Worm (Caenorhabditis elegans) whole organism, late embryonic: ENCODE measurements around the gene kin-34.
A peak's percentile ranks its signal among the peaks of the same experiment; 100 is the strongest.
"Not testable (repeated sequence)": the region's sequence is repeated elsewhere in the genome, so short reads cannot be mapped to it uniquely, and the experiment has no call there.

Source experiments
- C38D4.7 ChIP-seq: fragments of 200-800 bp; sonication (Bioruptor generic); optimal IDR thresholded peaks from 2 replicates; lab custom pipeline; 2018; ENCODE audit warnings: mild to moderate bottlenecking, missing genetic modification characterization, moderate library complexity, missing compliant biosample characterization
- F13H6.1 ChIP-seq: sonication (generic microtip); optimal IDR thresholded peaks from 2 replicates; lab custom pipeline; 2016; ENCODE audit warnings: missing genetic modification characterization, missing compliant biosample characterization
- K02D7.2 ChIP-seq: sonication (generic microtip); optimal IDR thresholded peaks from 2 replicates; lab custom pipeline; 2017; ENCODE audit warnings: mild to moderate bottlenecking, missing genetic modification characterization, missing compliant biosample characterization
- Y22D7AL.16 ChIP-seq: sonication (generic microtip); optimal IDR thresholded peaks from 2 replicates; lab custom pipeline; 2016; ENCODE audit warnings: missing genetic modification characterization, missing compliant biosample characterization
- ceh-19 ChIP-seq: fragments of 200-800 bp; sonication (Bioruptor generic); optimal IDR thresholded peaks from 2 replicates; lab custom pipeline; 2018; ENCODE audit warnings: mild to moderate bottlenecking, missing genetic modification characterization, missing compliant biosample characterization
- ceh-2 ChIP-seq: sonication (generic microtip); optimal IDR thresholded peaks from 2 replicates; lab custom pipeline; 2016; ENCODE audit warnings: missing genotype, missing genetic modification characterization, missing compliant biosample characterization
- ceh-24 ChIP-seq: sonication (generic microtip); optimal IDR thresholded peaks from 2 replicates; lab custom pipeline; 2016; ENCODE audit warnings: mild to moderate bottlenecking, missing genetic modification characterization, missing compliant biosample characterization
- ceh-31 ChIP-seq: sonication (generic microtip); optimal IDR thresholded peaks from 2 replicates; lab custom pipeline; 2016; ENCODE audit warnings: missing genetic modification characterization, missing compliant biosample characterization
- ceh-45 ChIP-seq: fragments of 200-800 bp; sonication (Bioruptor generic); IDR thresholded peaks from 2 replicates; pipeline ENCODE4 v1.3.6; 2022; ENCODE audit warnings: missing genetic modification reagents, missing genetic modification characterization, missing compliant biosample characterization
- ceh-48 ChIP-seq: sonication (generic microtip); optimal IDR thresholded peaks from 2 replicates; lab custom pipeline; 2016; ENCODE audit warnings: missing genetic modification characterization, inconsistent platforms, missing compliant biosample characterization
- che-1 ChIP-seq: sonication (generic microtip); optimal IDR thresholded peaks from 2 replicates; lab custom pipeline; 2016; ENCODE audit warnings: mild to moderate bottlenecking, missing genetic modification characterization, missing compliant biosample characterization
- elt-2 ChIP-seq: sonication (generic microtip); optimal IDR thresholded peaks from 2 replicates; lab custom pipeline; 2016; ENCODE audit warnings: missing genetic modification reagents, missing genetic modification characterization, missing compliant biosample characterization
- eyg-1 ChIP-seq: sonication (generic microtip); optimal IDR thresholded peaks from 2 replicates; lab custom pipeline; 2016; ENCODE audit warnings: missing genotype, missing genetic modification characterization, missing compliant biosample characterization
- fax-1 ChIP-seq: sonication (generic microtip); optimal IDR thresholded peaks from 2 replicates; lab custom pipeline; 2016; ENCODE audit warnings: missing genotype, missing genetic modification characterization, missing compliant biosample characterization
- fkh-10 ChIP-seq: fragments of 150-350 bp; optimal IDR thresholded peaks from 2 replicates; lab custom pipeline; 2014; ENCODE audit warnings: missing biosample characterization, missing genetic modification reagents, missing genetic modification characterization
- fkh-6 ChIP-seq: sonication (generic microtip); optimal IDR thresholded peaks from 2 replicates; lab custom pipeline; 2016; ENCODE audit warnings: missing genetic modification characterization, missing compliant biosample characterization
- gmeb-2 ChIP-seq: sonication (generic microtip); optimal IDR thresholded peaks from 2 replicates; lab custom pipeline; 2016; ENCODE audit warnings: missing genetic modification characterization, inconsistent platforms, missing compliant biosample characterization
- hlh-15 ChIP-seq: sonication (generic microtip); optimal IDR thresholded peaks from 2 replicates; lab custom pipeline; 2016; ENCODE audit warnings: missing genetic modification characterization, missing compliant biosample characterization
- hlh-30 ChIP-seq: sonication (generic microtip); optimal IDR thresholded peaks from 2 replicates; lab custom pipeline; 2017; ENCODE audit warnings: antibody characterized with exemption, missing genetic modification characterization, missing compliant biosample characterization; ENCODE audit not compliant: insufficient read depth
- lim-6 ChIP-seq: sonication (generic microtip); optimal IDR thresholded peaks from 2 replicates; lab custom pipeline; 2016; ENCODE audit warnings: missing genetic modification characterization, missing compliant biosample characterization
- mec-3 ChIP-seq: sonication (generic microtip); optimal IDR thresholded peaks from 2 replicates; lab custom pipeline; 2016; ENCODE audit warnings: borderline replicate concordance, missing genetic modification characterization, missing compliant biosample characterization
- nfya-1 ChIP-seq: sonication (generic microtip); optimal IDR thresholded peaks from 2 replicates; lab custom pipeline; 2017; ENCODE audit warnings: missing genetic modification characterization, mild to moderate bottlenecking, missing compliant biosample characterization, antibody characterized with exemption, moderate library complexity
- nhr-11 ChIP-seq: fragments of 150-350 bp; optimal IDR thresholded peaks from 2 replicates; lab custom pipeline; 2014; ENCODE audit warnings: missing biosample characterization, missing genetic modification characterization
- npax-4 ChIP-seq: sonication (generic microtip); optimal IDR thresholded peaks from 2 replicates; lab custom pipeline; 2016; ENCODE audit warnings: missing genetic modification characterization, missing compliant biosample characterization
- odd-2 ChIP-seq: sonication (generic microtip); optimal IDR thresholded peaks from 2 replicates; lab custom pipeline; 2017; ENCODE audit warnings: antibody characterized with exemption, mild to moderate bottlenecking, missing genetic modification characterization, missing compliant biosample characterization
- pag-3 ChIP-seq: sonication (generic microtip); optimal IDR thresholded peaks from 2 replicates; lab custom pipeline; 2016; ENCODE audit warnings: missing compliant biosample characterization, missing genetic modification characterization, borderline replicate concordance
- pat-9 ChIP-seq: fragments of 200-800 bp; sonication (Bioruptor generic); optimal IDR thresholded peaks from 2 replicates; lab custom pipeline; 2018; ENCODE audit warnings: mild to moderate bottlenecking, missing genetic modification characterization, moderate library complexity, missing compliant biosample characterization
- pha-2 ChIP-seq: sonication (generic microtip); optimal IDR thresholded peaks from 2 replicates; lab custom pipeline; 2017; ENCODE audit warnings: mild to moderate bottlenecking, missing genetic modification characterization, missing compliant biosample characterization
- pqm-1 ChIP-seq: sonication (generic microtip); optimal IDR thresholded peaks from 2 replicates; lab custom pipeline; 2016; ENCODE audit warnings: missing genetic modification characterization, missing compliant biosample characterization
- rnt-1 ChIP-seq: sonication (generic microtip); optimal IDR thresholded peaks from 2 replicates; lab custom pipeline; 2016; ENCODE audit warnings: missing genetic modification characterization, missing compliant biosample characterization
- sdc-2 ChIP-seq: sonication (generic microtip); optimal IDR thresholded peaks from 2 replicates; lab custom pipeline; 2016; ENCODE audit warnings: missing genotype, missing genetic modification characterization, missing compliant biosample characterization
- sox-2 ChIP-seq: fragments of 200-800 bp; sonication (Bioruptor generic); IDR thresholded peaks from 2 replicates; pipeline ENCODE4 v1.3.6; 2022; ENCODE audit warnings: missing genetic modification reagents, missing genetic modification characterization, missing compliant biosample characterization
- ttx-3 ChIP-seq: sonication (generic microtip); optimal IDR thresholded peaks from 2 replicates; lab custom pipeline; 2016; ENCODE audit warnings: missing genetic modification reagents, missing genetic modification characterization, missing compliant biosample characterization
- unc-3 ChIP-seq, 2 experiments: fragments of 200-800 bp in 1 of 2; sonication (Bioruptor generic) in 1 of 2; sonication (generic microtip) in 1 of 2; conservative IDR thresholded peaks in 1 of 2; optimal IDR thresholded peaks in 1 of 2; 2 replicates each; pipeline versions ENCODE4 v1.3.6 to Lab custom; 2016 to 2022; ENCODE audit warnings: missing compliant biosample characterization in 2 of 2, missing genetic modification characterization in 2 of 2, missing genetic modification reagents in 1 of 2
- unc-86 ChIP-seq: sonication (generic microtip); optimal IDR thresholded peaks from 2 replicates; lab custom pipeline; 2016; ENCODE audit warnings: missing genetic modification characterization, missing compliant biosample characterization
- zip-5 ChIP-seq: sonication (generic microtip); optimal IDR thresholded peaks from 2 replicates; lab custom pipeline; 2016; ENCODE audit warnings: missing genetic modification characterization, missing compliant biosample characterization
- ztf-16 ChIP-seq: sonication (generic microtip); optimal IDR thresholded peaks from 2 replicates; lab custom pipeline; 2017; ENCODE audit warnings: missing genetic modification characterization, missing compliant biosample characterization

kin-34 gene

ce11 chrV:272837-273236 lies 26.8 kb upstream of the kin-34 start, which contains the start of gene nlp-70:
Gene nlp-70, minus strand, starts transcription at chrV:272937.
- TF ChIP-seq odd-2: no peak
- no peak for TF ChIP-seq rnt-1 (tag; lab: Kevin White, UChicago)
- no peak for TF ChIP-seq eyg-1 (tag; lab: Kevin White, UChicago)
- TF ChIP-seq mec-3 (tag; lab: Kevin White, UChicago): no peak
- no peak for TF ChIP-seq F13H6.1 (tag; lab: Kevin White, UChicago)
- TF ChIP-seq ceh-19: no peak
- no peak for TF ChIP-seq hlh-15 (tag; lab: Kevin White, UChicago)
- no peak for TF ChIP-seq elt-2 (tag; lab: Kevin White, UChicago)
- TF ChIP-seq C38D4.7 (GFP tag; lab: Kevin White, UChicago): no peak
- TF ChIP-seq hlh-30 (tag; lab: Kevin White, UChicago): no peak

DNA sequence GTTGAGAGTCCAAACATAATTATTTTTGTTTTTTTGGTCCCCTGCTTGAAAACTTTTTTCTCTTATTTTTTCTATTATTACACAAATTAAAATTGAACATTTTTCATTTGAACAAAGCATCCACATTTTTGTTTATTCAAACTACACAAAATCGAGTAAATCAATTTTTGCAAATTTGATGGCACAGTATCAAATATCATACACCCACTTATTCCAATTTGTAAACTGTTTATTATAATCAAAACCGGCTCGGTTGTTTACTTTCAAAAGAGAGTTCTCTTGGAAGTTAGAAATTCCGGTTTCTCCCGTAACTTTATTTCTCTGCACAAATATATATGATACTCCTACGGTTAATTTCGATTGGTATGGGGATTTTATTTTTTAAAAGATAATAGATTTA lies 22.0 kb upstream of the kin-34 start, which contains the start of gene lgc-26:
TSS of gene lgc-26 (plus strand) at position 301 of the 400 bp plus-strand sequence.
- no peak for TF ChIP-seq fkh-10 (GFP tag; lab: Kevin White, UChicago)
- TF ChIP-seq gmeb-2: no peak
- no peak for TF ChIP-seq ceh-45 (GFP tag; lab: Robert Waterston, UW)
- TF ChIP-seq nfya-1 (tag; lab: Kevin White, UChicago): no peak
- TF ChIP-seq mec-3 (tag; lab: Kevin White, UChicago): no peak
- TF ChIP-seq ceh-2 (tag; lab: Kevin White, UChicago): no peak
- no peak for TF ChIP-seq pag-3 (tag; lab: Kevin White, UChicago)
- TF ChIP-seq ceh-19: no peak
- no peak for TF ChIP-seq pha-2 (tag; lab: Kevin White, UChicago)
- no peak for TF ChIP-seq ceh-48
- TF ChIP-seq sdc-2 (tag; lab: Kevin White, UChicago): no peak
- TF ChIP-seq fax-1 (tag; lab: Kevin White, UChicago): no peak
- TF ChIP-seq pqm-1 (tag; lab: Kevin White, UChicago): no peak
- TF ChIP-seq che-1: no peak
- TF ChIP-seq sox-2 (GFP tag; lab: Robert Waterston, UW): no peak
- no peak for TF ChIP-seq fkh-6
- TF ChIP-seq ceh-31 (tag; lab: Kevin White, UChicago): no peak
- TF ChIP-seq Y22D7AL.16 (tag; lab: Kevin White, UChicago): no peak
- TF ChIP-seq F13H6.1 (tag; lab: Kevin White, UChicago): no peak
- no peak for TF ChIP-seq lim-6 (tag; lab: Kevin White, UChicago)

ce11 chrV:265062-265963 lies 19.3 kb upstream of the kin-34 start:
- TF ChIP-seq zip-5 (tag; lab: Kevin White, UChicago) (peak; percentile 69), elt-2 (tag; lab: Kevin White, UChicago) (peak; percentile 31), gmeb-2 (peak; percentile 85), nhr-11 (tag; lab: Kevin White, UChicago) (peak; percentile 59), ttx-3 (tag; lab: Kevin White, UChicago) (peak; percentile 67), K02D7.2 (tag; lab: Kevin White, UChicago) (peak; percentile 97), unc-3 (tag; optimal IDR thresholded peaks at IDR 0.05; lab: Kevin White, UChicago) (peak; percentile 93), ceh-24 (tag; lab: Kevin White, UChicago) (peak; percentile 90), pat-9 (peak; percentile 69), ceh-48 (peak; percentile 92), npax-4 (tag; lab: Kevin White, UChicago) (peak; percentile 93), ztf-16 (peak; percentile 77), unc-86 (tag; lab: Kevin White, UChicago) (peak; percentile 72), hlh-15 (tag; lab: Kevin White, UChicago) (peak; percentile 75)
- not testable (repeated sequence) for TF ChIP-seq unc-3 (GFP tag; conservative IDR thresholded peaks at IDR 0.05; lab: Robert Waterston, UW)
